Worm (Caenorhabditis elegans) whole organism, L4 larva: ENCODE results near the gene ZC412.3.

ENCODE experiments used
- D1046.2 ChIP-seq: fragments of 200-800 bp; sonication (Bioruptor generic); IDR thresholded peaks from 2 replicates; pipeline ENCODE4 v1.3.6; 2022; ENCODE audit warnings: missing genetic modification characterization, missing compliant biosample characterization
- T26A8.4 ChIP-seq: fragments of 200-800 bp; sonication (Bioruptor generic); IDR thresholded peaks from 2 replicates; pipeline ENCODE4 v1.3.6; 2022; ENCODE audit warnings: missing genetic modification characterization, missing compliant biosample characterization
- Y105C5A.15 ChIP-seq: fragments of 200-800 bp; sonication (Bioruptor generic); IDR thresholded peaks from 2 replicates; pipeline ENCODE4 v1.3.6; 2022; ENCODE audit warnings: missing genetic modification characterization, missing compliant biosample characterization
- Y75B8A.6 ChIP-seq: fragments of 200-800 bp; sonication (Bioruptor generic); IDR thresholded peaks from 2 replicates; pipeline ENCODE4 v1.3.6; 2022; ENCODE audit warnings: missing genetic modification reagents, missing genetic modification characterization, missing compliant biosample characterization
- aha-1 ChIP-seq: fragments of 150-350 bp; peaks from one replicate; lab custom pipeline; 2014; ENCODE audit warnings: missing biosample characterization, missing genetic modification characterization
- arid-1 ChIP-seq: fragments of 200-800 bp; sonication (Bioruptor generic); conservative IDR thresholded peaks from 2 replicates; pipeline ENCODE4 v1.3.6; 2022; ENCODE audit warnings: missing genetic modification reagents, missing genetic modification characterization, missing compliant biosample characterization
- ceh-32 ChIP-seq: sonication (generic microtip); optimal IDR thresholded peaks from 2 replicates; lab custom pipeline; 2016; ENCODE audit warnings: mild to moderate bottlenecking, missing genetic modification characterization, missing compliant biosample characterization; ENCODE audit not compliant: poor library complexity
- ceh-82 ChIP-seq: sonication (generic microtip); optimal IDR thresholded peaks from 2 replicates; lab custom pipeline; 2017; ENCODE audit warnings: missing biosample characterization, missing genetic modification characterization
- ctbp-1 ChIP-seq: fragments of 200-800 bp; sonication (Bioruptor generic); IDR thresholded peaks from 2 replicates; pipeline ENCODE4 v1.3.6; 2022; ENCODE audit warnings: missing genetic modification reagents, missing genetic modification characterization, missing compliant biosample characterization
- egl-43 ChIP-seq: fragments of 200-800 bp; sonication (Bioruptor generic); IDR thresholded peaks from 2 replicates; pipeline ENCODE4 v1.3.6; 2022; ENCODE audit warnings: missing genetic modification reagents, missing genetic modification characterization, missing compliant biosample characterization
- fkh-10 ChIP-seq: fragments of 150-350 bp; optimal IDR thresholded peaks from 2 replicates; lab custom pipeline; 2014; ENCODE audit warnings: missing biosample characterization, missing genetic modification reagents, missing genetic modification characterization
- hlh-11 ChIP-seq: fragments of 200-800 bp; sonication (Bioruptor generic); optimal IDR thresholded peaks from 2 replicates; lab custom pipeline; 2018; ENCODE audit warnings: mild to moderate bottlenecking, missing genetic modification characterization, missing compliant biosample characterization
- hlh-30 ChIP-seq: sonication (generic microtip); optimal IDR thresholded peaks from 2 replicates; lab custom pipeline; 2017; ENCODE audit warnings: antibody characterized with exemption, mild to moderate bottlenecking, missing genetic modification characterization, missing compliant biosample characterization; ENCODE audit not compliant: insufficient read depth
- lim-7 ChIP-seq: fragments of 200-800 bp; sonication (Bioruptor generic); IDR thresholded peaks from 2 replicates; pipeline ENCODE4 v1.3.6; 2022; ENCODE audit warnings: missing genetic modification characterization, missing compliant biosample characterization
- lin-13 ChIP-seq: fragments of 150-350 bp; optimal IDR thresholded peaks from 2 replicates; lab custom pipeline; 2014; ENCODE audit warnings: missing biosample characterization, missing genetic modification reagents, missing genetic modification characterization
- lin-15B ChIP-seq: fragments of 150-350 bp; sonication (generic microtip); optimal IDR thresholded peaks from 3 replicates; lab custom pipeline; 2014; ENCODE audit warnings: missing biosample characterization, missing genetic modification characterization
- lsy-2 ChIP-seq, 2 experiments: fragments of 150-350 bp in 1 of 2; sonication (generic microtip) in 1 of 2; optimal IDR thresholded peaks; 2 replicates each; lab custom pipeline; 2014 to 2017; ENCODE audit warnings: missing biosample characterization in 2 of 2, missing genetic modification characterization in 2 of 2
- mdl-1 ChIP-seq, 2 experiments: fragments of 150-350 bp in 1 of 2; sonication (generic microtip) in 1 of 2; optimal IDR thresholded peaks; 2 replicates each; lab custom pipeline; 2014 to 2017; ENCODE audit warnings: missing biosample characterization in 2 of 2, missing genetic modification characterization in 2 of 2
- mxl-3 ChIP-seq: fragments of 200-800 bp; sonication (Bioruptor generic); optimal IDR thresholded peaks from 2 replicates; lab custom pipeline; 2018; ENCODE audit warnings: mild to moderate bottlenecking, missing genetic modification characterization, missing compliant biosample characterization
- nhr-10 ChIP-seq: fragments of 150-350 bp; optimal IDR thresholded peaks from 2 replicates; lab custom pipeline; 2014; ENCODE audit warnings: missing biosample characterization, missing genetic modification characterization
- nhr-237 ChIP-seq: sonication (generic microtip); optimal IDR thresholded peaks from 2 replicates; lab custom pipeline; 2017; ENCODE audit warnings: missing biosample characterization, missing genetic modification characterization
- nhr-48 ChIP-seq: sonication (generic microtip); optimal IDR thresholded peaks from 2 replicates; lab custom pipeline; 2016; ENCODE audit warnings: mild to moderate bottlenecking, missing genetic modification characterization, missing compliant biosample characterization
- nhr-77 ChIP-seq: fragments of 150-350 bp; optimal IDR thresholded peaks from 2 replicates; lab custom pipeline; 2014; ENCODE audit warnings: missing biosample characterization, missing genetic modification characterization
- pha-4 ChIP-seq, 2 experiments: fragments of 150-350 bp in 1 of 2; fragments of 200-800 bp in 1 of 2; sonication (Bioruptor generic) in 1 of 2; IDR thresholded peaks in 1 of 2; optimal IDR thresholded peaks in 1 of 2; 2 replicates each; pipeline versions ENCODE4 v1.3.6 to Lab custom; 2014 to 2022; ENCODE audit warnings: missing genetic modification characterization in 2 of 2, missing genetic modification reagents in 2 of 2, missing biosample characterization in 1 of 2, missing compliant biosample characterization in 1 of 2
- pqm-1 ChIP-seq: sonication (generic microtip); optimal IDR thresholded peaks from 2 replicates; lab custom pipeline; 2017; ENCODE audit warnings: missing biosample characterization, missing genetic modification characterization
- rbr-2 ChIP-seq: sonication (generic microtip); optimal IDR thresholded peaks from 2 replicates; lab custom pipeline; 2016; ENCODE audit warnings: missing genotype, missing genetic modification characterization, missing compliant biosample characterization
- set-16 ChIP-seq: fragments of 200-800 bp; sonication (Bioruptor generic); IDR thresholded peaks from 2 replicates; pipeline ENCODE4 v1.3.6; 2022; ENCODE audit warnings: missing genetic modification reagents, missing genetic modification characterization, missing compliant biosample characterization
- spr-1 ChIP-seq: sonication (generic microtip); optimal IDR thresholded peaks from 2 replicates; lab custom pipeline; 2016; ENCODE audit warnings: mild to moderate bottlenecking, missing genetic modification characterization, missing compliant biosample characterization
- tag-97 ChIP-seq: fragments of 200-800 bp; sonication (Bioruptor generic); IDR thresholded peaks from 2 replicates; pipeline ENCODE4 v1.3.6; 2022; ENCODE audit warnings: missing genetic modification characterization, missing compliant biosample characterization
- unc-62 ChIP-seq, 3 experiments: fragments of 150-350 bp in 1 of 3; sonication (generic microtip); optimal IDR thresholded peaks in 2 of 3; peaks in 1 of 3; 1 replicate in 1 of 3; 2 replicates in 2 of 3; lab custom pipeline; 2014 to 2017; ENCODE audit warnings: missing biosample characterization in 3 of 3, missing genetic modification characterization in 3 of 3, missing genetic modification reagents in 3 of 3, missing genotype in 1 of 3
- vab-7 ChIP-seq: fragments of 200-800 bp; sonication (Bioruptor generic); IDR thresholded peaks from 2 replicates; pipeline ENCODE4 v1.3.6; 2022; ENCODE audit warnings: missing genetic modification reagents, missing genetic modification characterization, missing compliant biosample characterization

ZC412.3 gene

DNA sequence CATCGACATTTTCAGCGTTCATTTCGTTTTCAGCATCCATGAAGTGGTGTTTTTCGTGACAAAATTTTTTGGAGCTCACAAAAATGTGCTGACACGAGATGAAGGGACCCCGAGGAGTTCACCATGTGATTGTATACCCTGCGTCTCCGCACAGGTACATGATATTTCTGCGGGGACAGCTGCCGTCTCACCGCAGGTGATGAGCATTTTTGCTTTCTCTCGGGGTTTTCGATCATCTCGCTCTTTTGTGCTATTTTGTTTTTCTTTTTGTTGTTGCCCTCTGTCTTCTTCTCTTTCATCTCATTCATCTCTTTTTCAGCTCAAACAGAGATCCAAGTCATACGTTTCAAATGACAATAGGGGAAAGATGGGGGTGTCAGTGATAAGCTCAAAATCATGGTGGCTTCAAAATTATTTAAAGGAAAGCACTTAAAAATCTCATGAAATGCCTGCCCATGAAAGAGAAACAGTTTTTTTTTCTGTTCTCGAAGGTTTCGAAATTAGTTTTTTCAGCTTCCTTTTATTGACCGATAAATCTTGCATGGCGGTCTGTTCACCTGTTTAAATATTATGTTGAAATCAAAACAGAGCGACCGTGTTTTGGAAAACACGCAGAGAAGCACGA is 23.9 kb downstream of the ZC412.3 start, which contains the start of gene ret-1 (continued):
- TF ChIP-seq ceh-32 (tag; lab: Kevin White, UChicago) = no peak
- no peak for TF ChIP-seq nhr-48
- peak; percentile 21; the same call in 1 of the 2 replicates for TF ChIP-seq set-16 (GFP tag; lab: Robert Waterston, UW)
- no peak for TF ChIP-seq spr-1 (tag; lab: Kevin White, UChicago)
- no peak for TF ChIP-seq ctbp-1 (GFP tag; lab: Robert Waterston, UW)
- TF ChIP-seq, all 104 proteins: peak for 15

DNA sequence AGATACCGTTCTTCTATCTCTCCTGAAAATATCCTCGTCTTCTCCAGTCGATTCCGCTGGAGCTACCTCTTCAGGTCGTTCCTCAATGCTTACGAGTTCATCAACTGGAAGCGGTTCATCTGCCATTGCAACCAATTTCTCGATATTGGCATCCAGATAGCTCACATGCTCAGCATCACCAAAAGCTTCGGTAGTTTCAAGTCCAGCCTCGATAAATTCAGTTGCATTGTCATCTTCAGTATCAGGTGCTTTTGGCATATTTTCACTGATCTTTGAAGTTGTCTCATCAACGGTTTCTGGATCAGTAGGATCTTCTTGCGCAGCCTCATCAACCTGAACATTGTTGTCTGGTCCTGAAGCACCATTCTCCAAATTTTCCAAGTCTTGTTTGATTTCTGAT is 29.7 kb downstream of the ZC412.3 start:
- no peak for TF ChIP-seq tag-97 (GFP tag; lab: Robert Waterston, UW)
- TF ChIP-seq Y105C5A.15 (GFP tag; lab: Robert Waterston, UW) = no peak
- peak in 1 of 2 experiments; percentile 94 for TF ChIP-seq unc-62 (GFP tag; optimal IDR thresholded peaks at IDR 0.05 in 1 of 2; lab: Kevin White, UChicago)
- no peak for TF ChIP-seq unc-62 (tag; optimal IDR thresholded peaks at IDR 0.05; lab: Kevin White, UChicago)

ce11 chrV:14838130-14838529 is 33.2 kb downstream of the ZC412.3 start:
- TF ChIP-seq aha-1 (tag; lab: Kevin White, UChicago) (peak; percentile 69), unc-62 (GFP tag; optimal IDR thresholded peaks at IDR 0.05 in 1 of 2; lab: Kevin White, UChicago) (peak in 1 of 2 experiments; percentile 80), unc-62 (tag; optimal IDR thresholded peaks at IDR 0.05; lab: Kevin White, UChicago) (no peak), ceh-82 (tag; lab: Kevin White, UChicago) (no peak), pha-4 (GFP tag; IDR thresholded peaks at IDR 0.05; lab: Robert Waterston, UW) (no peak), pha-4 (tag; optimal IDR thresholded peaks at IDR 0.05; lab: Kevin White, UChicago) (no peak)

DNA sequence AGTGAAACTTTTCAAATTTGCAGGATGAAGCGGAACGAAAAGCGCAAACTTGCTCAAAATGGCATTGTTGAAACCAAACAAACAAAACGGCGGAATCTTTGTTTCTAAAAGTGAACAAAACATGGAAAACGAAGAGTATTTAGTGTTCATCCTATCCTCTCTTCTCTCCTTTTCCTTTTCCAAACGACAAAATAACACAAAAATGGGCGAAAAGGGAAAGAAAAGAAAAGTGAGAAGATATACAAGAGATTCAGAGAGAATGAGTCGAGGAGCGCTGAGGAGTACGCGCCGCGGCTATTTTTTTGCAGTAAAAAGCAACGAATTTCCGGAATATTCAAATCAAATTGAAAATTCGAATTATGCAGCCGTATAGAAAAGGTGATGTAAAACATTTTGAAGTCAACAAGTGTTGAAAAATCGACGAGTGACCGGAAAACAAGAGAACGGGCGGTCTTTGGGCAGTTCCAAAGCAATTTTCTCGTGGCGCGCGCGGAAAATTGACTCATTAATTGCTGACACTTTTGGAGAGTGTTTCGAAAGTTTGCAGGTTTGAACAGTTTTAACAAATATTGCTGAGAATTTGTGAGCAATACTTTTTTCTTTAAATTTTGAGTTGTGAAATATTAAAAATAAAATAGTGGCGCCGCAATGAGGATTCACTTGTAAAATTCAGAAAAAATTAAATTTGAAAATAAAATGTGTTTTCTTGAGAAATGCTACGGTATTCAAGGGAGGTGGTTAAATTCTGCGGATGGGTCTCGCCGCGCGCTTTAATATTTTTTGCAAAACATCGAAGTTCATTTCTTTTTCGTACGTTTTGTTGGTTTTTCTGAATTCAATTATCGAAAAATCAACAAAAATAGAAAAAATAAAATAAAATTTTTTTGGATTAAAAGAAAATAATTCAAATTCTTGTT is 36.0 kb downstream of the ZC412.3 start:
- TF ChIP-seq lin-15B (tag; lab: Kevin White, UChicago) = no peak
- peak in 1 of 2 experiments; percentile 72 for TF ChIP-seq unc-62 (GFP tag; optimal IDR thresholded peaks at IDR 0.05 in 1 of 2; lab: Kevin White, UChicago)
- no peak for TF ChIP-seq unc-62 (tag; optimal IDR thresholded peaks at IDR 0.05; lab: Kevin White, UChicago)
- no peak for TF ChIP-seq nhr-237 (tag; lab: Kevin White, UChicago)
- TF ChIP-seq, all 104 proteins: peak for 1

DNA sequence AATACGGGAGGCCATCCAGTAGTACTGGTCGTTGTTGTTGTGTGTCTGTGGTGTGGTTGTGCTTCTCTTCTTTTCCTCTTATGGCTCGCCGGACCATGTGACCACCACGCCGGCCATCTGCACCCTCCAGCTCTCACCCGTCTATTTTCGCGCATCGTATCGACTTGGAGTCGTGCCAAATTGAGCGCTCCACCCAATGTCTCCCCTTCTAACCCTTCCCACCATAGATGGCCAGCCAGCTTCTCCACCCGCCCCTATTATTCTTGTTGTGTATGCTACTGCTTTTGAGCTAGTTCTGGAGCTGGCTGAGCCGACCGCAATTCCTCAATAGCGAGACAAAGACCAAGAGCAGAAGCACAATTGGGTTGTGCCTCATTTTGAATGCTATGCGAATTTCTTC is 38.1 kb downstream of the ZC412.3 start:
- TF ChIP-seq unc-62 (GFP tag; optimal IDR thresholded peaks at IDR 0.05 in 1 of 2; lab: Kevin White, UChicago) (no peak), unc-62 (tag; optimal IDR thresholded peaks at IDR 0.05; lab: Kevin White, UChicago) (no peak), pqm-1 (tag; lab: Kevin White, UChicago) (no peak), ctbp-1 (GFP tag; lab: Robert Waterston, UW) (peak; percentile 54; the same call in 1 of the 2 replicates), fkh-10 (GFP tag; lab: Kevin White, UChicago) (peak; percentile 6), lin-13 (no peak), vab-7 (GFP tag; lab: Robert Waterston, UW) (0 out of 2 replicates have a peak, but pooled peaks have one; percentile 24), lim-7 (0 out of 2 replicates have a peak, but pooled peaks have one; percentile 4), nhr-10 (no peak), T26A8.4 (GFP tag; lab: Robert Waterston, UW) (0 out of 2 replicates have a peak, but pooled peaks have one; percentile 7), Y75B8A.6 (GFP tag; lab: Robert Waterston, UW) (no peak), D1046.2 (0 out of 2 replicates have a peak, but pooled peaks have one; percentile 43), mxl-3 (GFP tag; lab: Kevin White, UChicago) (peak; percentile 57), nhr-77 (tag; lab: Kevin White, UChicago) (no peak), mdl-1 (tag; optimal IDR thresholded peaks at IDR 0.05; lab: Kevin White, UChicago) (peak in 1 of 2 experiments; percentile 77), set-16 (GFP tag; lab: Robert Waterston, UW) (peak; percentile 68), rbr-2 (tag; lab: Kevin White, UChicago) (peak; percentile 17), hlh-11 (tag; lab: Kevin White, UChicago) (peak; percentile 20), aha-1 (tag; lab: Kevin White, UChicago) (peak; percentile 98), egl-43 (peak; percentile 71), arid-1 (GFP tag; lab: Robert Waterston, UW) (peak; percentile 56; the same call in 1 of the 2 replicates), hlh-30 (tag; lab: Kevin White, UChicago) (peak; percentile 73), lsy-2 (tag; optimal IDR thresholded peaks at IDR 0.05; lab: Kevin White, UChicago) (peak in 1 of 2 experiments; percentile 0)
